Fruit fly (Drosophila melanogaster) S2 (cell line): Measurements from ENCODE around the gene CG4607.

Experiments used
- CG8478 ChIP-seq: fragments of >200 bp; optimal IDR thresholded peaks from 2 replicates; lab custom pipeline; 2018
- CTCF ChIP-seq, 2 experiments: fragments of >200 bp; optimal IDR thresholded peaks; 2 replicates each; lab custom pipeline; 2018

DNA sequence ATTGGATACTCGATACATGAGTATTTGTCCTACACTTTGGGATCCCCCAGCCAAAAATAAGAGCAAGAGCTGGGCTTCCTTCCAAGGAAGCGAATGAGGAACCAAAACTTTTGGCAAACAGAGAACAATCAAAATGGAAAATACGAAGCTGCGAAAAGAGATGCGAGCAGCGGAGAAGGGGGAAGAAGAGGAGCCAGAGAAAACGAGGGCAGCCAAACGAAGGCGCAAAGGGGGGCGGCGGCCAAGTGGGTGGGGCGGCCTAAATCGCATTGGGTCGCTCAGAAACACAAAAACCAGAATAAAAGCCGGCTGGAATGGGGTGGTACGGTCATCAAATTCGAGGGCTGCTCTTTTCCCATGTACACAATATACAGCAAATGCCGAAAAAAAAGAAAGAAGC, 25.0 kb downstream of the CG4607 start:
- no peak for TF ChIP-seq CTCF (optimal IDR thresholded peaks at IDR 0.05; lab: Kevin White, UChicago)
- no peak for TF ChIP-seq CG8478 (lab: Kevin White, UChicago)
